Fruit fly (Drosophila melanogaster): ENCODE results near the gene mRpS11.
A peak's percentile ranks its signal among the peaks of the same experiment; 100 is the strongest.

- TF ChIP-seq fd96Ca (GFP tag; IDR thresholded peaks at IDR 0.05) (0 out of 3 replicates have a peak, but pooled peaks have one; percentile 6), Pif1B (GFP tag; optimal IDR thresholded peaks at IDR 0.05) (peak; percentile 74)
These were observed 12.3 kb upstream of the mRpS11 start for dm6 chr3R:17060244-17060664.

Data from whole organism, pupa.